Worm (Caenorhabditis elegans) whole organism, L3 larva: ENCODE results near the gene F18C5.10.

Experiments used
- R02D3.7 ChIP-seq: fragments of 150-350 bp; optimal IDR thresholded peaks from 2 replicates; lab custom pipeline; 2014; ENCODE audit warnings: missing biosample characterization, missing genetic modification characterization
- aly-2 ChIP-seq: fragments of 150-350 bp; optimal IDR thresholded peaks from 2 replicates; lab custom pipeline; 2014; ENCODE audit warnings: missing biosample characterization, missing genetic modification characterization
- ama-1 ChIP-seq: fragments of 150-350 bp; optimal IDR thresholded peaks from 2 replicates; lab custom pipeline; 2018
- ceh-16 ChIP-seq: sonication (generic microtip); optimal IDR thresholded peaks from 2 replicates; lab custom pipeline; 2017; ENCODE audit warnings: missing biosample characterization, missing genetic modification characterization
- ceh-28 ChIP-seq: fragments of 150-350 bp; optimal IDR thresholded peaks from 2 replicates; lab custom pipeline; 2014; ENCODE audit warnings: missing biosample characterization, missing genetic modification reagents, missing genetic modification characterization
- ceh-9 ChIP-seq: sonication (generic microtip); optimal IDR thresholded peaks from 2 replicates; lab custom pipeline; 2018; ENCODE audit warnings: missing biosample characterization, missing genetic modification characterization
- egl-27 ChIP-seq: sonication (generic microtip); optimal IDR thresholded peaks from 4 replicates; lab custom pipeline; 2017; ENCODE audit warnings: missing biosample characterization, missing genetic modification reagents, missing genetic modification characterization
- egl-5 ChIP-seq: fragments of 150-350 bp; optimal IDR thresholded peaks from 2 replicates; lab custom pipeline; 2017; ENCODE audit warnings: missing biosample characterization, missing genetic modification reagents, missing genetic modification characterization, inconsistent platforms
- elt-2 ChIP-seq: sonication (generic microtip); optimal IDR thresholded peaks from 2 replicates; lab custom pipeline; 2016; ENCODE audit warnings: missing genetic modification reagents, mild to moderate bottlenecking, missing genetic modification characterization, missing compliant biosample characterization
- fkh-10 ChIP-seq: sonication (generic microtip); optimal IDR thresholded peaks from 2 replicates; lab custom pipeline; 2017; ENCODE audit warnings: missing biosample characterization, missing genetic modification reagents, missing genetic modification characterization
- fos-1 ChIP-seq: fragments of 150-350 bp; optimal IDR thresholded peaks from 2 replicates; lab custom pipeline; 2014; ENCODE audit warnings: missing biosample characterization, missing genetic modification characterization
- hmg-11 ChIP-seq: sonication (generic microtip); optimal IDR thresholded peaks from 2 replicates; lab custom pipeline; 2016; ENCODE audit warnings: missing genetic modification characterization, missing compliant biosample characterization
- jun-1 ChIP-seq: fragments of 150-350 bp; optimal IDR thresholded peaks from 2 replicates; lab custom pipeline; 2014; ENCODE audit warnings: missing biosample characterization, missing genetic modification reagents, missing genetic modification characterization
- lin-15B ChIP-seq: fragments of 150-350 bp; optimal IDR thresholded peaks from 2 replicates; lab custom pipeline; 2014; ENCODE audit warnings: missing biosample characterization, missing genetic modification characterization
- lin-39 ChIP-seq: fragments of 150-350 bp; optimal IDR thresholded peaks from 2 replicates; lab custom pipeline; 2018; ENCODE audit warnings: missing biosample characterization, missing genetic modification reagents, missing genetic modification characterization
- lsy-12 ChIP-seq: sonication (generic microtip); optimal IDR thresholded peaks from 2 replicates; lab custom pipeline; 2016; ENCODE audit warnings: mild to moderate bottlenecking, missing genetic modification characterization, missing compliant biosample characterization
- mml-1 ChIP-seq: fragments of 150-350 bp; sonication (generic microtip); optimal IDR thresholded peaks from 3 replicates; lab custom pipeline; 2014; ENCODE audit warnings: missing biosample characterization, missing genetic modification characterization
- nfya-1 ChIP-seq: sonication (generic microtip); optimal IDR thresholded peaks from 2 replicates; lab custom pipeline; 2017; ENCODE audit warnings: missing genetic modification characterization, mild to moderate bottlenecking, missing compliant biosample characterization, antibody characterized with exemption, moderate library complexity; ENCODE audit not compliant: insufficient read depth
- nhr-11 ChIP-seq: fragments of 150-350 bp; optimal IDR thresholded peaks from 2 replicates; lab custom pipeline; 2014; ENCODE audit warnings: missing biosample characterization, missing genetic modification characterization
- nhr-12 ChIP-seq: fragments of 150-350 bp; optimal IDR thresholded peaks from 2 replicates; lab custom pipeline; 2014; ENCODE audit warnings: missing biosample characterization, missing genetic modification characterization
- nhr-23 ChIP-seq: fragments of 150-350 bp; optimal IDR thresholded peaks from 2 replicates; lab custom pipeline; 2014; ENCODE audit warnings: missing biosample characterization, missing genetic modification reagents, missing genetic modification characterization
- nhr-25 ChIP-seq: sonication (generic microtip); optimal IDR thresholded peaks from 2 replicates; lab custom pipeline; 2017; ENCODE audit warnings: missing biosample characterization, missing genetic modification characterization
- nhr-43 ChIP-seq: sonication (generic microtip); optimal IDR thresholded peaks from 2 replicates; lab custom pipeline; 2016; ENCODE audit warnings: mild to moderate bottlenecking, missing genetic modification characterization, missing compliant biosample characterization; ENCODE audit not compliant: poor library complexity, severe bottlenecking
- nhr-76 ChIP-seq: fragments of 150-350 bp; sonication (generic microtip); optimal IDR thresholded peaks from 5 replicates; lab custom pipeline; 2014; ENCODE audit warnings: missing biosample characterization, missing genetic modification characterization
- nhr-77 ChIP-seq: fragments of 150-350 bp; optimal IDR thresholded peaks from 2 replicates; lab custom pipeline; 2014; ENCODE audit warnings: missing biosample characterization, missing genetic modification characterization
- pha-4 ChIP-seq: fragments of 150-350 bp; optimal IDR thresholded peaks from 2 replicates; lab custom pipeline; 2014; ENCODE audit warnings: missing biosample characterization, missing genetic modification reagents, missing genetic modification characterization
- pqm-1 ChIP-seq: fragments of 150-350 bp; optimal IDR thresholded peaks from 2 replicates; lab custom pipeline; 2017; ENCODE audit warnings: missing biosample characterization, missing genetic modification characterization, inconsistent platforms
- sea-2 ChIP-seq: fragments of 150-350 bp; sonication (generic microtip); optimal IDR thresholded peaks from 4 replicates; lab custom pipeline; 2014; ENCODE audit warnings: missing biosample characterization, missing genetic modification reagents, missing genetic modification characterization
- skn-1 ChIP-seq: fragments of 150-350 bp; optimal IDR thresholded peaks from 2 replicates; lab custom pipeline; 2014; ENCODE audit warnings: missing biosample characterization, missing genetic modification characterization
- tbx-2 ChIP-seq: sonication (generic microtip); optimal IDR thresholded peaks from 2 replicates; lab custom pipeline; 2016; ENCODE audit warnings: mild to moderate bottlenecking, missing genetic modification characterization, missing compliant biosample characterization
- unc-39 ChIP-seq: sonication (generic microtip); optimal IDR thresholded peaks from 4 replicates; lab custom pipeline; 2017; ENCODE audit warnings: missing biosample characterization, missing genetic modification characterization
- zag-1 ChIP-seq: fragments of 150-350 bp; optimal IDR thresholded peaks from 2 replicates; lab custom pipeline; 2014; ENCODE audit warnings: missing biosample characterization, missing genetic modification characterization
- ztf-11 ChIP-seq: fragments of 150-350 bp; optimal IDR thresholded peaks from 2 replicates; lab custom pipeline; 2014; ENCODE audit warnings: missing biosample characterization, missing genetic modification characterization
- ztf-4 ChIP-seq: fragments of 150-350 bp; optimal IDR thresholded peaks from 2 replicates; lab custom pipeline; 2014; ENCODE audit warnings: missing biosample characterization, missing genetic modification characterization

Gene F18C5.10

ce11 chrII:6528629-6529028 lies 32.6 kb downstream of the F18C5.10 start, which contains the start of gene C56E6.4:
C56E6.4 (minus strand) TSS chrII:6528729.
- TF ChIP-seq tbx-2 (tag; lab: Kevin White, UChicago) (no peak), skn-1 (no peak), ztf-11 (no peak), nhr-12 (tag; lab: Kevin White, UChicago) (no peak), mml-1 (tag; lab: Kevin White, UChicago) (no peak), elt-2 (tag; lab: Kevin White, UChicago) (no peak), lin-15B (tag; lab: Kevin White, UChicago) (no peak), nhr-76 (no peak), zag-1 (tag; lab: Kevin White, UChicago) (no peak), nhr-77 (tag; lab: Kevin White, UChicago) (no peak), lsy-12 (tag; lab: Kevin White, UChicago) (no peak), ama-1 (lab: Kevin White, UChicago) (no peak), fos-1 (tag; lab: Kevin White, UChicago) (no peak), jun-1 (no peak), sea-2 (no peak), hmg-11 (no peak), ceh-28 (tag; lab: Kevin White, UChicago) (no peak), nhr-23 (tag; lab: Kevin White, UChicago) (no peak)
- TF ChIP-seq, all 47 proteins: peak for 0

ce11 chrII:6526136-6526684 lies 35.0 kb downstream of the F18C5.10 start:
- no peak for TF ChIP-seq sea-2
- TF ChIP-seq elt-2 (tag; lab: Kevin White, UChicago), result peak; percentile 1
- peak; percentile 67 for TF ChIP-seq ama-1 (lab: Kevin White, UChicago)
- peak; percentile 30 for TF ChIP-seq ceh-28 (tag; lab: Kevin White, UChicago)
- TF ChIP-seq pha-4 (tag; lab: Kevin White, UChicago), result peak; percentile 1
- TF ChIP-seq, all 47 proteins: peak for 4

- TF ChIP-seq tbx-2 (tag; lab: Kevin White, UChicago) (no peak), elt-2 (tag; lab: Kevin White, UChicago) (peak; percentile 57), nhr-11 (tag; lab: Kevin White, UChicago) (no peak), nhr-25 (tag; lab: Kevin White, UChicago) (no peak), unc-39 (tag; lab: Kevin White, UChicago) (no peak), egl-27 (tag; lab: Kevin White, UChicago) (no peak), lin-39 (tag; lab: Kevin White, UChicago) (no peak), ceh-9 (tag; lab: Kevin White, UChicago) (no peak), nhr-76 (no peak), ama-1 (lab: Kevin White, UChicago) (no peak), zag-1 (tag; lab: Kevin White, UChicago) (no peak), pqm-1 (tag; lab: Kevin White, UChicago) (peak; percentile 28), ztf-4 (tag; lab: Kevin White, UChicago) (no peak), fkh-10 (GFP tag; lab: Kevin White, UChicago) (no peak)
These were observed 36.7 kb downstream of the F18C5.10 start, which contains the start of gene C56E6.2 for ce11 chrII:6524501-6524977. C56E6.2 (plus strand) TSS chrII:6524927.

ce11 chrII:6523940-6524339 lies 37.3 kb downstream of the F18C5.10 start:
- no peak for TF ChIP-seq hmg-11
- TF ChIP-seq, all 47 proteins: peak for 0

ce11 chrII:6522622-6523254 lies 38.5 kb downstream of the F18C5.10 start:
- TF ChIP-seq egl-5 (tag; lab: Kevin White, UChicago), result no peak
- no peak for TF ChIP-seq nhr-77 (tag; lab: Kevin White, UChicago)
- peak; percentile 19 for TF ChIP-seq nhr-43
- peak; percentile 65 for TF ChIP-seq nhr-25 (tag; lab: Kevin White, UChicago)
- TF ChIP-seq pha-4 (tag; lab: Kevin White, UChicago), result no peak
- no peak for TF ChIP-seq sea-2
- TF ChIP-seq unc-39 (tag; lab: Kevin White, UChicago), result no peak
- TF ChIP-seq hmg-11, result no peak
- TF ChIP-seq egl-27 (tag; lab: Kevin White, UChicago), result no peak
- TF ChIP-seq ceh-9 (tag; lab: Kevin White, UChicago), result no peak
- TF ChIP-seq jun-1, result no peak
- no peak for TF ChIP-seq ama-1 (lab: Kevin White, UChicago)
- no peak for TF ChIP-seq ceh-16 (tag; lab: Kevin White, UChicago)
- peak; percentile 30 for TF ChIP-seq lin-39 (tag; lab: Kevin White, UChicago)
- no peak for TF ChIP-seq R02D3.7 (tag; lab: Kevin White, UChicago)
- no peak for TF ChIP-seq ztf-11
- no peak for TF ChIP-seq mml-1 (tag; lab: Kevin White, UChicago)
- TF ChIP-seq nhr-76, result no peak
- TF ChIP-seq pqm-1 (tag; lab: Kevin White, UChicago), result peak; percentile 25
- TF ChIP-seq aly-2, result no peak
- no peak for TF ChIP-seq nfya-1 (tag; lab: Kevin White, UChicago)
